Fruit fly (Drosophila melanogaster): Measurements from ENCODE around the gene Mnat9.

The Mnat9 gene

dm6 chr3R:31580586-31580994, 35.4 kb downstream of the Mnat9 start, which contains the start of the genes pygo and rod (continued):
- peak; percentile 54 for TF ChIP-seq Elba2 (GFP tag; optimal IDR thresholded peaks at IDR 0.05)
- no peak for TF ChIP-seq CG17612 (GFP tag; IDR thresholded peaks at IDR 0.05)
- TF ChIP-seq en (GFP tag; optimal IDR thresholded peaks at IDR 0.05): no peak
- no peak for TF ChIP-seq CG8944 (GFP tag; optimal IDR thresholded peaks at IDR 0.05)
- no peak for TF ChIP-seq CG12104 (GFP tag; optimal IDR thresholded peaks at IDR 0.05)
- TF ChIP-seq D19B (GFP tag; optimal IDR thresholded peaks at IDR 0.05): no peak
- TF ChIP-seq Side (GFP tag; optimal IDR thresholded peaks at IDR 0.05): peak; percentile 15
- TF ChIP-seq bcd (GFP tag; optimal IDR thresholded peaks at IDR 0.05): peak; percentile 6
- no peak for TF ChIP-seq Poxn (GFP tag; IDR thresholded peaks at IDR 0.05)
- TF ChIP-seq Mes4 (GFP tag; optimal IDR thresholded peaks at IDR 0.05): no peak
- no peak for TF ChIP-seq sob (GFP tag; IDR thresholded peaks at IDR 0.05)
- TF ChIP-seq btn (GFP tag; optimal IDR thresholded peaks at IDR 0.05): no peak
- TF ChIP-seq gcm (GFP tag; optimal IDR thresholded peaks at IDR 0.05): no peak
- TF ChIP-seq dati (GFP tag; IDR thresholded peaks at IDR 0.05): no peak
- no peak for TF ChIP-seq Jarid2 (GFP tag; optimal IDR thresholded peaks at IDR 0.05)
- no peak for TF ChIP-seq sc (optimal IDR thresholded peaks at IDR 0.05)
- no peak for TF ChIP-seq sc (GFP tag; optimal IDR thresholded peaks at IDR 0.05)
- TF ChIP-seq pb (GFP tag; optimal IDR thresholded peaks at IDR 0.05): no peak
- no peak for TF ChIP-seq cato (GFP tag; optimal IDR thresholded peaks at IDR 0.05; ENCODE audit: borderline replicate concordance)
- no peak for TF ChIP-seq CG2889 (GFP tag; IDR thresholded peaks at IDR 0.05)
- no peak for TF ChIP-seq Eip74EF (GFP tag; optimal IDR thresholded peaks at IDR 0.05)
- peak; percentile 35; the same call in 1 of the 2 replicates for TF ChIP-seq CG3847 (GFP tag; IDR thresholded peaks at IDR 0.05)
- no peak for TF ChIP-seq shn (GFP tag; optimal IDR thresholded peaks at IDR 0.05)
- no peak for TF ChIP-seq CG8478 (optimal IDR thresholded peaks at IDR 0.05)
- TF ChIP-seq CG14965 (GFP tag; optimal IDR thresholded peaks at IDR 0.05; ENCODE audit: borderline replicate concordance): no peak
- TF ChIP-seq Hand (GFP tag; optimal IDR thresholded peaks at IDR 0.05): no peak
- peak; percentile 62 for TF ChIP-seq CG14710 (tag; optimal IDR thresholded peaks at IDR 0.05)
- TF ChIP-seq CG7556 (GFP tag; optimal IDR thresholded peaks at IDR 0.05): no peak
- TF ChIP-seq Doc3 (GFP tag; IDR thresholded peaks at IDR 0.05; ENCODE audit: partially characterized antibody): peak; percentile 64; the same call in 2 of the 3 replicates
- no peak for TF ChIP-seq psq (GFP tag; optimal IDR thresholded peaks at IDR 0.05)
- no peak for TF ChIP-seq maf-S (GFP tag; optimal IDR thresholded peaks at IDR 0.05)
- peak; percentile 11 for TF ChIP-seq CG13775 (GFP tag; optimal IDR thresholded peaks at IDR 0.05)
- no peak for TF ChIP-seq Aef1 (GFP tag; IDR thresholded peaks at IDR 0.05)
- no peak for TF ChIP-seq lov (optimal IDR thresholded peaks at IDR 0.05)
- no peak for TF ChIP-seq lov (GFP tag; IDR thresholded peaks at IDR 0.05)
- no peak for TF ChIP-seq Sox102F (GFP tag; optimal IDR thresholded peaks at IDR 0.05)
- no peak for TF ChIP-seq CG13296 (GFP tag; optimal IDR thresholded peaks at IDR 0.05)
- no peak for TF ChIP-seq slbo (GFP tag; IDR thresholded peaks at IDR 0.05)
- TF ChIP-seq CG31388 (GFP tag; optimal IDR thresholded peaks at IDR 0.05): no peak
- no peak for TF ChIP-seq Lim3 (GFP tag; IDR thresholded peaks at IDR 0.05)
- TF ChIP-seq pzg (GFP tag; optimal IDR thresholded peaks at IDR 0.05): peak; percentile 86
- TF ChIP-seq PHDP (tag; optimal IDR thresholded peaks at IDR 0.05): no peak
- no peak for TF ChIP-seq CG14050 (GFP tag; IDR thresholded peaks at IDR 0.05)
- no peak for TF ChIP-seq ind (GFP tag; optimal IDR thresholded peaks at IDR 0.05)
- TF ChIP-seq Dbx (GFP tag; IDR thresholded peaks at IDR 0.05): no peak
- no peak for TF ChIP-seq mam (GFP tag; optimal IDR thresholded peaks at IDR 0.05)
- TF ChIP-seq Dek (tag; optimal IDR thresholded peaks at IDR 0.05): no peak
- no peak for TF ChIP-seq az2 (GFP tag; optimal IDR thresholded peaks at IDR 0.05)
- TF ChIP-seq CG12659 (GFP tag; optimal IDR thresholded peaks at IDR 0.05): peak; percentile 56
- TF ChIP-seq CG3995 (GFP tag; optimal IDR thresholded peaks at IDR 0.05): no peak
- no peak for TF ChIP-seq CG33557 (GFP tag; optimal IDR thresholded peaks at IDR 0.05)
- no peak for TF ChIP-seq stc (GFP tag; IDR thresholded peaks at IDR 0.05)
- TF ChIP-seq cas (GFP tag; IDR thresholded peaks at IDR 0.05): no peak

All from whole organism, embryonic.